Fruit fly (Drosophila melanogaster) whole organism, pupa: ENCODE measurements around the gene kuz.

ENCODE experiments used
- CG10348 ChIP-seq: fragments of 200-800 bp; sonication (Bioruptor generic); IDR thresholded peaks from 2 replicates; pipeline ENCODE4 v1.3.6; 2022; ENCODE audit warnings: missing biosample characterization, missing genetic modification characterization
- CG13204 ChIP-seq: fragments of 200-800 bp; sonication (Bioruptor generic); optimal IDR thresholded peaks from 2 replicates; lab custom pipeline; 2018; ENCODE audit warnings: missing biosample characterization, mild to moderate bottlenecking, missing genetic modification characterization, moderate library complexity
- CG17806 ChIP-seq: fragments of 200-800 bp; sonication (Bioruptor generic); optimal IDR thresholded peaks from 2 replicates; lab custom pipeline; 2018; ENCODE audit warnings: missing biosample characterization, mild to moderate bottlenecking, missing genetic modification characterization, moderate library complexity
- CG32121 ChIP-seq: fragments of 200-800 bp; sonication (Bioruptor generic); IDR thresholded peaks from 2 replicates; pipeline ENCODE4 v1.3.6; 2022; ENCODE audit warnings: missing biosample characterization, missing genetic modification characterization
- CG9948 ChIP-seq: fragments of 200-800 bp; sonication (Bioruptor generic); optimal IDR thresholded peaks from 2 replicates; lab custom pipeline; 2018; ENCODE audit warnings: missing biosample characterization, mild to moderate bottlenecking, missing genetic modification characterization, moderate library complexity
- EcR ChIP-seq: fragments of 200-800 bp; sonication (Bioruptor generic); optimal IDR thresholded peaks from 3 replicates; lab custom pipeline; 2019; ENCODE audit warnings: missing biosample characterization, missing genetic modification characterization, mild to moderate bottlenecking, moderate library complexity, missing genetic modification reagents
- Ets98B ChIP-seq: fragments of 200-800 bp; sonication (Bioruptor generic); IDR thresholded peaks from 2 replicates; pipeline ENCODE4 v1.3.6; 2022; ENCODE audit warnings: missing biosample characterization, missing genetic modification characterization
- rn ChIP-seq: fragments of 200-800 bp; sonication (Bioruptor generic); IDR thresholded peaks from 2 replicates; pipeline ENCODE4 v1.3.6; 2022; ENCODE audit warnings: missing biosample characterization, missing genetic modification characterization

DNA sequence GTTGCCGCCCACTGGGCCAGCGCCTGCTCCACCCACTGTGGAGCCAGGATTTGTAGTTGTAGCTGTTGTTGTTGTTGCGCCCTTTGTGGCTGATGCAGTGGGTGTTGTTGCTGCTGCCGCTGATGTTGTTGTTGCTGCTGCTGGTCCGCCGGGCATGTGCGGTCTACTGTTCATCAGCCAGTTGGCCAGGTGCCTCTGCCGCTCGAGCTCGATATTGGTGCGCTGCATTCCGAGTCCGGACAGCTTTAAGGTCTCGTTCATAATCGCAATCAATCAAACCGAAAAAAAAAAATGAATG lies 37.0 kb upstream of the kuz start:
- no peak for TF ChIP-seq EcR (GFP tag; lab: Kevin White, UChicago)
- TF ChIP-seq CG32121 (GFP tag; lab: Robert Waterston, UW) = no peak
- TF ChIP-seq CG13204 = peak; percentile 97
- no peak for TF ChIP-seq Ets98B (GFP tag; lab: Robert Waterston, UW)
- TF ChIP-seq CG9948 (tag; lab: Kevin White, UChicago) = no peak
- no peak for TF ChIP-seq CG10348 (GFP tag; lab: Robert Waterston, UW)
- no peak for TF ChIP-seq rn (GFP tag; lab: Robert Waterston, UW)
- TF ChIP-seq CG17806 = no peak
